Worm (Caenorhabditis elegans) whole organism, late embryonic: Measurements from ENCODE around the gene npl-10.

Experiments
- K09A11.1 ChIP-seq: sonication (generic microtip); optimal IDR thresholded peaks from 2 replicates; lab custom pipeline; 2017; ENCODE audit warnings: antibody characterized with exemption, mild to moderate bottlenecking, missing genetic modification characterization, missing compliant biosample characterization; ENCODE audit not compliant: insufficient read depth
- ama-1 ChIP-seq: fragments of 150-350 bp; optimal IDR thresholded peaks from 2 replicates; lab custom pipeline; 2014
- ceh-24 ChIP-seq: sonication (generic microtip); optimal IDR thresholded peaks from 2 replicates; lab custom pipeline; 2016; ENCODE audit warnings: mild to moderate bottlenecking, missing genetic modification characterization, missing compliant biosample characterization
- ceh-34 ChIP-seq: sonication (generic microtip); optimal IDR thresholded peaks from 2 replicates; lab custom pipeline; 2016; ENCODE audit warnings: mild to moderate bottlenecking, missing genetic modification characterization, missing compliant biosample characterization
- ceh-9 ChIP-seq: sonication (generic microtip); optimal IDR thresholded peaks from 2 replicates; lab custom pipeline; 2016; ENCODE audit warnings: mild to moderate bottlenecking, missing genetic modification characterization, inconsistent platforms, missing compliant biosample characterization
- che-1 ChIP-seq: sonication (generic microtip); optimal IDR thresholded peaks from 2 replicates; lab custom pipeline; 2016; ENCODE audit warnings: mild to moderate bottlenecking, missing genetic modification characterization, missing compliant biosample characterization
- fkh-10 ChIP-seq: fragments of 150-350 bp; optimal IDR thresholded peaks from 2 replicates; lab custom pipeline; 2014; ENCODE audit warnings: missing biosample characterization, missing genetic modification reagents, missing genetic modification characterization
- nhr-232 ChIP-seq: sonication (generic microtip); optimal IDR thresholded peaks from 2 replicates; lab custom pipeline; 2016; ENCODE audit warnings: missing genetic modification characterization, missing compliant biosample characterization
- pha-4 ChIP-seq: fragments of 150-350 bp; optimal IDR thresholded peaks from 2 replicates; lab custom pipeline; 2018; ENCODE audit warnings: missing biosample characterization, missing genetic modification reagents, missing genetic modification characterization
- unc-55 ChIP-seq: sonication (generic microtip); optimal IDR thresholded peaks from 2 replicates; lab custom pipeline; 2017; ENCODE audit warnings: missing biosample characterization, missing genetic modification reagents, missing genetic modification characterization
- ztf-16 ChIP-seq: sonication (generic microtip); optimal IDR thresholded peaks from 2 replicates; lab custom pipeline; 2017; ENCODE audit warnings: missing genetic modification characterization, missing compliant biosample characterization

DNA sequence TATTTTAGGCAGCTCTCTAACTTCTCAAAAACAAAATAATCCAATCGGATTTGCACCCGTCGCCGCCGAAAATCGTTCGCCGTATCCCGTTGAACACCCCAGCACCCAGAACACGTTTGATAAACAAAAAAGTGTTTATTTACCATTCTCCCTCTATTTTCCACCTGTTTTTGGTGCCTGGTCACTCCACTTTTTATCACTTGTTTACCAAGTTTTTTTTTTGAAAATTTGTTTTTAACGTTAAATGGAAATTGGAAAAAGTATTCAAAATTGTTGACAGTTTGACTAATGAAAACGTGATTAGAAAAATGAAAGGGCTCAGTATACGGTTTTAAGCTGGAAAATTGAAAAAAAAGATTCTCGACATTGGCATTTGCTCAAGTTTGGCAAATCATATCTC is 39.3 kb upstream of the npl-10 start:
- TF ChIP-seq K09A11.1 (tag; lab: Kevin White, UChicago) (no peak), unc-55 (GFP tag; lab: Kevin White, UChicago) (no peak), ceh-24 (tag; lab: Kevin White, UChicago) (no peak), che-1 (tag; lab: Kevin White, UChicago) (no peak), ama-1 (lab: Kevin White, UChicago) (no peak), ceh-9 (tag; lab: Kevin White, UChicago) (no peak), nhr-232 (tag; lab: Kevin White, UChicago) (no peak), fkh-10 (no peak), pha-4 (tag; lab: Kevin White, UChicago) (no peak), ceh-34 (tag; lab: Kevin White, UChicago) (no peak), ztf-16 (tag; lab: Kevin White, UChicago) (no peak)
